Fruit fly (Drosophila melanogaster) whole organism, embryonic: ENCODE results near the gene Sce.

Experiments
- ATbp ChIP-seq: fragments of 200-800 bp; sonication (Bioruptor generic); optimal IDR thresholded peaks from 2 replicates; lab custom pipeline; 2017; ENCODE audit warnings: missing biosample characterization, mild to moderate bottlenecking, missing genetic modification characterization, missing genetic modification reagents
- Abd-B ChIP-seq: fragments of 200-800 bp; sonication (Bioruptor generic); optimal IDR thresholded peaks from 2 replicates; lab custom pipeline; 2018; ENCODE audit warnings: missing biosample characterization, mild to moderate bottlenecking, missing genetic modification characterization, moderate library complexity
- Ada2b ChIP-seq: fragments of 200-800 bp; sonication (Bioruptor generic); IDR thresholded peaks from 2 replicates; pipeline ENCODE4 v1.3.6; 2022; ENCODE audit warnings: missing biosample characterization, missing genetic modification characterization
- Awh ChIP-seq: fragments of 200-800 bp; sonication (Bioruptor generic); IDR thresholded peaks from 2 replicates; pipeline ENCODE4, ENCODE4 v1.3.6; 2022; ENCODE audit warnings: missing biosample characterization, missing genetic modification characterization
- BEAF-32 ChIP-seq: fragments of 200-800 bp; sonication (Bioruptor generic); optimal IDR thresholded peaks from 3 replicates; lab custom pipeline; 2017; ENCODE audit warnings: missing biosample characterization, missing genetic modification characterization, mild to moderate bottlenecking, moderate library complexity, missing genetic modification reagents
- Bdp1 ChIP-seq: fragments of 200-800 bp; sonication (Bioruptor generic); optimal IDR thresholded peaks from 3 replicates; lab custom pipeline; 2016; ENCODE audit warnings: missing biosample characterization, missing genetic modification characterization
- CG10147 ChIP-seq: fragments of 200-800 bp; sonication (Bioruptor generic); optimal IDR thresholded peaks from 2 replicates; lab custom pipeline; 2019; ENCODE audit warnings: missing biosample characterization, mild to moderate bottlenecking, missing genetic modification characterization, moderate library complexity
- CG12104 ChIP-seq: fragments of 200-800 bp; sonication (Bioruptor generic); optimal IDR thresholded peaks from 3 replicates; lab custom pipeline; 2016; ENCODE audit warnings: missing biosample characterization, missing genetic modification characterization
- CG1647 ChIP-seq: fragments of 200-800 bp; sonication (Bioruptor generic); optimal IDR thresholded peaks from 3 replicates; lab custom pipeline; 2016; ENCODE audit warnings: missing biosample characterization, missing genetic modification characterization
- CG17612 ChIP-seq: fragments of 200-800 bp; sonication (Bioruptor generic); IDR thresholded peaks from 2 replicates; pipeline ENCODE4 v1.3.6; 2022; ENCODE audit warnings: missing biosample characterization, missing genetic modification characterization
- CG1792 ChIP-seq: fragments of 200-800 bp; sonication (Bioruptor generic); optimal IDR thresholded peaks from 2 replicates; lab custom pipeline; 2016; ENCODE audit warnings: missing biosample characterization, missing genetic modification characterization
- CG2889 ChIP-seq: fragments of 200-800 bp; sonication (Bioruptor generic); IDR thresholded peaks from 3 replicates; pipeline ENCODE4 v1.3.6; 2022; ENCODE audit warnings: missing biosample characterization, missing genetic modification characterization
- CG32767 ChIP-seq: fragments of 200-800 bp; sonication (Bioruptor generic); IDR thresholded peaks from 2 replicates; pipeline ENCODE4 v1.3.6; 2022; ENCODE audit warnings: missing biosample characterization, missing genetic modification characterization
- CG34422 ChIP-seq: fragments of 200-800 bp; sonication (Bioruptor generic); IDR thresholded peaks from 3 replicates; pipeline ENCODE4 v1.3.6; 2022; ENCODE audit warnings: missing biosample characterization, missing genetic modification characterization
- CG4282 ChIP-seq: fragments of 200-800 bp; sonication (Bioruptor generic); optimal IDR thresholded peaks from 2 replicates; lab custom pipeline; 2016; ENCODE audit warnings: missing biosample characterization, missing genetic modification characterization
- CG4820 ChIP-seq: fragments of 200-800 bp; sonication (Bioruptor generic); optimal IDR thresholded peaks from 3 replicates; lab custom pipeline; 2016; ENCODE audit warnings: missing biosample characterization, missing genetic modification characterization
- CG6683 ChIP-seq: fragments of 200-800 bp; sonication (Bioruptor generic); optimal IDR thresholded peaks from 2 replicates; lab custom pipeline; 2017; ENCODE audit warnings: missing biosample characterization, mild to moderate bottlenecking, missing genetic modification characterization, missing genetic modification reagents
- CG6765 ChIP-seq: fragments of 200-800 bp; sonication (Bioruptor generic); optimal IDR thresholded peaks from 3 replicates; lab custom pipeline; 2017; ENCODE audit warnings: missing biosample characterization, mild to moderate bottlenecking, missing genetic modification characterization
- CG7987 ChIP-seq: fragments of 200-800 bp; sonication (Bioruptor generic); optimal IDR thresholded peaks from 2 replicates; lab custom pipeline; 2018; ENCODE audit warnings: missing biosample characterization, mild to moderate bottlenecking, missing genetic modification characterization, moderate library complexity
- CHES-1-like ChIP-seq: fragments of 200-800 bp; sonication (Bioruptor generic); optimal IDR thresholded peaks from 2 replicates; lab custom pipeline; 2016; ENCODE audit warnings: missing biosample characterization, missing genetic modification characterization
- Dad ChIP-seq: fragments of 200-800 bp; sonication (Bioruptor generic); optimal IDR thresholded peaks from 3 replicates; lab custom pipeline; 2016; ENCODE audit warnings: missing biosample characterization, missing genetic modification characterization
- Dip3 ChIP-seq: fragments of 200-800 bp; sonication (Bioruptor generic); optimal IDR thresholded peaks from 3 replicates; lab custom pipeline; 2016; ENCODE audit warnings: missing biosample characterization, missing genetic modification characterization
- H2.0 ChIP-seq: fragments of 200-800 bp; sonication (Bioruptor generic); IDR thresholded peaks from 2 replicates; pipeline ENCODE4 v1.3.6; 2022; ENCODE audit warnings: missing biosample characterization, missing genetic modification characterization
- HLH54F ChIP-seq: fragments of 200-800 bp; sonication (Bioruptor generic); optimal IDR thresholded peaks from 3 replicates; lab custom pipeline; 2016; ENCODE audit warnings: missing biosample characterization, missing genetic modification characterization
- Hr78 ChIP-seq, 2 experiments: fragments of 200-800 bp in 1 of 2; fragments of >200 bp in 1 of 2; sonication (Bioruptor generic) in 1 of 2; optimal IDR thresholded peaks; 2 replicates each; lab custom pipeline; 2017 to 2019; ENCODE audit warnings: missing biosample characterization in 2 of 2, missing genetic modification characterization in 2 of 2, mild to moderate bottlenecking in 1 of 2, moderate library complexity in 1 of 2
- Meics ChIP-seq: fragments of 200-800 bp; sonication (Bioruptor generic); optimal IDR thresholded peaks from 2 replicates; lab custom pipeline; 2017; ENCODE audit warnings: missing biosample characterization, mild to moderate bottlenecking, missing genetic modification characterization
- Mes4 ChIP-seq: fragments of 200-800 bp; sonication (Bioruptor generic); optimal IDR thresholded peaks from 2 replicates; lab custom pipeline; 2016; ENCODE audit warnings: missing biosample characterization, missing genetic modification characterization
- NK7.1 ChIP-seq: fragments of 200-800 bp; sonication (Bioruptor generic); optimal IDR thresholded peaks from 3 replicates; lab custom pipeline; 2016; ENCODE audit warnings: missing biosample characterization, missing genetic modification characterization
- Oli ChIP-seq: fragments of 200-800 bp; sonication (Bioruptor generic); optimal IDR thresholded peaks from 2 replicates; lab custom pipeline; 2018; ENCODE audit warnings: missing biosample characterization, mild to moderate bottlenecking, missing genetic modification characterization, moderate library complexity
- Opbp ChIP-seq: fragments of 200-800 bp; sonication (Bioruptor generic); IDR thresholded peaks from 3 replicates; pipeline ENCODE4 v1.3.6; 2022; ENCODE audit warnings: missing biosample characterization, missing genetic modification characterization; ENCODE audit not compliant: partially characterized antibody
- Sry-β ChIP-seq: fragments of 200-800 bp; sonication (Bioruptor generic); optimal IDR thresholded peaks from 2 replicates; lab custom pipeline; 2018; ENCODE audit warnings: missing biosample characterization, mild to moderate bottlenecking, missing genetic modification characterization, moderate library complexity
- Sry-δ ChIP-seq: fragments of 200-800 bp; sonication (Bioruptor generic); optimal IDR thresholded peaks from 2 replicates; lab custom pipeline; 2016; ENCODE audit warnings: missing biosample characterization, missing genetic modification characterization
- Ssrp ChIP-seq: fragments of 200-800 bp; sonication (Bioruptor generic); optimal IDR thresholded peaks from 2 replicates; lab custom pipeline; 2018; ENCODE audit warnings: missing biosample characterization, mild to moderate bottlenecking, missing genetic modification characterization, moderate library complexity
- Stat92E ChIP-seq, 3 experiments: fragments of >200 bp in 2 of 3; fragments of 200-800 bp in 1 of 3; sonication (Bioruptor generic) in 1 of 3; optimal IDR thresholded peaks; 2 replicates each; lab custom pipeline; 2017 to 2019; ENCODE audit warnings: missing biosample characterization in 3 of 3, missing genetic modification characterization in 3 of 3, mild to moderate bottlenecking in 1 of 3, moderate library complexity in 1 of 3
- Xbp1 ChIP-seq: fragments of 200-800 bp; sonication (Bioruptor generic); optimal IDR thresholded peaks from 3 replicates; lab custom pipeline; 2016; ENCODE audit warnings: missing biosample characterization, mild to moderate bottlenecking, missing genetic modification characterization
- ab ChIP-seq: fragments of 200-800 bp; sonication (Bioruptor generic); optimal IDR thresholded peaks from 2 replicates; lab custom pipeline; 2016; ENCODE audit warnings: missing biosample characterization, missing genetic modification characterization
- ara ChIP-seq: fragments of 200-800 bp; sonication (Bioruptor generic); IDR thresholded peaks from 2 replicates; pipeline ENCODE4 v1.3.6; 2022; ENCODE audit warnings: missing biosample characterization, missing genetic modification characterization
- bowl ChIP-seq: fragments of 200-800 bp; sonication (Bioruptor generic); IDR thresholded peaks from 2 replicates; pipeline ENCODE4 v1.3.6; 2022; ENCODE audit warnings: missing biosample characterization, missing genetic modification characterization
- cas ChIP-seq: fragments of 200-800 bp; sonication (Bioruptor generic); IDR thresholded peaks from 2 replicates; pipeline ENCODE4 v1.3.6; 2022; ENCODE audit warnings: missing biosample characterization, missing genetic modification characterization
- cwo ChIP-seq: fragments of 200-800 bp; sonication (Bioruptor generic); optimal IDR thresholded peaks from 3 replicates; lab custom pipeline; 2017; ENCODE audit warnings: missing biosample characterization, missing genetic modification characterization, mild to moderate bottlenecking, moderate library complexity, missing genetic modification reagents
- dimm ChIP-seq: fragments of 200-800 bp; sonication (Bioruptor generic); IDR thresholded peaks from 2 replicates; pipeline ENCODE4 v1.3.6; 2022; ENCODE audit warnings: missing biosample characterization, missing genetic modification characterization
- exex ChIP-seq: fragments of 200-800 bp; sonication (Bioruptor generic); optimal IDR thresholded peaks from 4 replicates; lab custom pipeline; 2018; ENCODE audit warnings: missing biosample characterization, mild to moderate bottlenecking, missing genetic modification characterization, moderate library complexity
- lmd ChIP-seq: fragments of 200-800 bp; sonication (Bioruptor generic); IDR thresholded peaks from 2 replicates; pipeline ENCODE4 v1.3.6; 2022; ENCODE audit warnings: missing biosample characterization, missing genetic modification characterization
- peb ChIP-seq: fragments of 200-800 bp; sonication (Bioruptor generic); IDR thresholded peaks from 2 replicates; pipeline ENCODE4 v1.3.6; 2022; ENCODE audit warnings: missing biosample characterization, missing genetic modification characterization
- pho ChIP-seq: fragments of 200-800 bp; sonication (Bioruptor generic); optimal IDR thresholded peaks from 2 replicates; lab custom pipeline; 2016; ENCODE audit warnings: missing biosample characterization, missing genetic modification characterization
- ranshi ChIP-seq: fragments of 200-800 bp; sonication (Bioruptor generic); IDR thresholded peaks from 2 replicates; pipeline ENCODE4 v1.3.6; 2022; ENCODE audit warnings: missing biosample characterization, missing genetic modification characterization
- sens ChIP-seq: fragments of 200-800 bp; sonication (Bioruptor generic); peaks from one replicate; lab custom pipeline; 2016; ENCODE audit warnings: missing biosample characterization, missing genetic modification characterization
- sens-2 ChIP-seq: fragments of 200-800 bp; sonication (Bioruptor generic); IDR thresholded peaks from 2 replicates; pipeline ENCODE4 v1.3.6; 2022; ENCODE audit warnings: missing biosample characterization, missing genetic modification characterization
- tio ChIP-seq: fragments of 200-800 bp; sonication (Bioruptor generic); optimal IDR thresholded peaks from 2 replicates; lab custom pipeline; 2017; ENCODE audit warnings: missing biosample characterization, missing genetic modification characterization, inconsistent platforms
- z ChIP-seq: fragments of 200-800 bp; sonication (Bioruptor generic); IDR thresholded peaks from 3 replicates; pipeline ENCODE4 v1.3.6; 2022; ENCODE audit warnings: missing biosample characterization, missing genetic modification characterization

Sce gene

DNA sequence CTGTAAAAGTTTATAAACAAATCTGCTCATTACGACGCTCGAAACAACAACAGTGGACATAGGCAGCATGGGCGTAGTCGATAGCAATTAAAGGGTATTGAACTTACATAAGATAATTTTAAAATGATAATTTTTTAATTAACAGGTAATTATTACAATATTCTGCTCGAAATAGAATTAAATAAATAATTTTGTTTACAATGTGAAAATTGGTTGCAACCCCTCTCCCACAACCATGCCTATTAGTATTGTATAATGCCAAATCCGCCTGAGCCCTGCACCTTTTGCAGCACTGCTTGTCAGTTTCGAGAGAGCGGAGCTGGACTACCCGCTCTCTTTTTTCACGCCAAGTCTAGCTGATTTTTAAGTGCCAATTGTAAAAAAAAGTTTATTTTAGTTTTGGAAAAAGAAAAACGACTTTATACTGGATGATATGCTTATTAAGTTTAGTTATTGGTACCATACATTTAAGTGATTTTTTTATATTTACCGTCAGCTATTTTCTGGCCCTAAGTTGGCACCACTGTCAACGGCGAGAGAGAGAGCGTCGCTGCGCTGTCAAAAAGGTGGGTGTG is 45.7 kb downstream of the Sce start, which contains the start of the genes CG5611 and Mtl (continued):
- TF ChIP-seq pho (GFP tag; lab: Kevin White, UChicago) = peak; percentile 99
- TF ChIP-seq ara (GFP tag; lab: Robert Waterston, UW) = peak; percentile 100
- peak; percentile 98 for TF ChIP-seq Sry-β (GFP tag; lab: Kevin White, UChicago)
- TF ChIP-seq CG32767 (GFP tag; lab: Robert Waterston, UW) = peak; percentile 100
- TF ChIP-seq CG10147 (GFP tag; lab: Kevin White, UChicago) = peak; percentile 99
- TF ChIP-seq exex (tag; lab: Kevin White, UChicago) = peak; percentile 98
- peak; percentile 98 for TF ChIP-seq Dip3 (GFP tag; lab: Kevin White, UChicago)
- peak; percentile 87 for TF ChIP-seq z (GFP tag; lab: Robert Waterston, UW)
- peak; percentile 99 for TF ChIP-seq CG6765 (GFP tag; lab: Kevin White, UChicago)
- peak; percentile 100 for TF ChIP-seq CG2889 (GFP tag; lab: Robert Waterston, UW)
- peak; percentile 100 for TF ChIP-seq Ssrp (tag; lab: Kevin White, UChicago)
- TF ChIP-seq Abd-B (GFP tag; lab: Kevin White, UChicago) = peak; percentile 100
- peak; percentile 89 for TF ChIP-seq NK7.1
- peak; percentile 99 for TF ChIP-seq sens-2
- peak; percentile 99 for TF ChIP-seq HLH54F (GFP tag; lab: Kevin White, UChicago)
- 0 out of 3 replicates have a peak, but pooled peaks have one; percentile 31 for TF ChIP-seq Opbp (GFP tag; lab: Robert Waterston, UW)
- peak; percentile 99 for TF ChIP-seq tio (GFP tag; lab: Kevin White, UChicago)
- peak; percentile 100 for TF ChIP-seq Awh (GFP tag; lab: Robert Waterston, UW)
- peak; percentile 88 for TF ChIP-seq Mes4 (GFP tag; lab: Kevin White, UChicago)
- TF ChIP-seq Oli (tag; lab: Kevin White, UChicago) = peak; percentile 100
- peak; percentile 100 for TF ChIP-seq Ada2b
- peak; percentile 98 for TF ChIP-seq ab (GFP tag; lab: Kevin White, UChicago)
- peak; percentile 99 for TF ChIP-seq CG12104
- peak; percentile 97 for TF ChIP-seq Dad (GFP tag; lab: Kevin White, UChicago)
- TF ChIP-seq CG7987 (GFP tag; lab: Kevin White, UChicago) = peak; percentile 98
- TF ChIP-seq ranshi (GFP tag; lab: Robert Waterston, UW) = peak; percentile 100
- peak; percentile 100 for TF ChIP-seq bowl (GFP tag; lab: Robert Waterston, UW)
- peak; percentile 96 for TF ChIP-seq CHES-1-like
- peak; percentile 95 for TF ChIP-seq CG1792 (GFP tag; lab: Kevin White, UChicago)
- TF ChIP-seq BEAF-32 (GFP tag; lab: Kevin White, UChicago) = peak; percentile 50
- peak; percentile 99 for TF ChIP-seq ATbp (GFP tag; lab: Kevin White, UChicago)
- TF ChIP-seq lmd (GFP tag; lab: Robert Waterston, UW) = peak; percentile 100
- TF ChIP-seq peb (GFP tag; lab: Robert Waterston, UW) = peak; percentile 100
- TF ChIP-seq cwo (GFP tag; lab: Kevin White, UChicago) = peak; percentile 98
- TF ChIP-seq H2.0 (GFP tag; lab: Robert Waterston, UW) = peak; percentile 100
- peak; percentile 99 for TF ChIP-seq dimm
- peak in 1 of 3 experiments; percentile 96 for TF ChIP-seq Stat92E (GFP tag; optimal IDR thresholded peaks at IDR 0.05; lab: Kevin White, UChicago)
- TF ChIP-seq CG1647 (GFP tag; lab: Kevin White, UChicago) = peak; percentile 98
- peak; percentile 93 for TF ChIP-seq Bdp1 (GFP tag; lab: Kevin White, UChicago)
- peak; percentile 99 for TF ChIP-seq CG4820 (GFP tag; lab: Kevin White, UChicago)
- TF ChIP-seq cas = peak; percentile 100
- peak; percentile 100 for TF ChIP-seq Meics (GFP tag; lab: Kevin White, UChicago)
- peak; percentile 99 for TF ChIP-seq CG6683 (GFP tag; lab: Kevin White, UChicago)
- peak; percentile 69 for TF ChIP-seq Sry-δ (GFP tag; lab: Kevin White, UChicago)
- peak; percentile 100 for TF ChIP-seq Xbp1 (GFP tag; lab: Kevin White, UChicago)
- TF ChIP-seq sens (GFP tag; lab: Kevin White, UChicago) = peak; percentile 100
- peak; percentile 95 for TF ChIP-seq CG4282 (GFP tag; lab: Kevin White, UChicago)
- TF ChIP-seq CG17612 (GFP tag; lab: Robert Waterston, UW) = peak; percentile 100
- peak; percentile 100 for TF ChIP-seq CG34422 (GFP tag; lab: Robert Waterston, UW)
- peak in 1 of 2 experiments; percentile 94 for TF ChIP-seq Hr78 (GFP tag; optimal IDR thresholded peaks at IDR 0.05; lab: Kevin White, UChicago)
